Fruit fly (Drosophila melanogaster) whole organism, wandering third instar larva: Measurements from ENCODE around the gene CG43293.

Source experiments
- Abd-B ChIP-seq: fragments of >200 bp; optimal IDR thresholded peaks from 2 replicates; lab custom pipeline; 2017; ENCODE audit warnings: missing biosample characterization, missing genetic modification characterization
- CG32264 ChIP-seq: fragments of 200-800 bp; sonication (Bioruptor generic); optimal IDR thresholded peaks from 2 replicates; lab custom pipeline; 2016; ENCODE audit warnings: missing biosample characterization, missing genetic modification characterization
- CG9705 ChIP-seq: fragments of 200-800 bp; sonication (Bioruptor generic); optimal IDR thresholded peaks from 2 replicates; lab custom pipeline; 2018; ENCODE audit warnings: missing biosample characterization, mild to moderate bottlenecking, missing genetic modification characterization
- CrebA ChIP-seq: fragments of 200-800 bp; sonication (Bioruptor generic); optimal IDR thresholded peaks from 2 replicates; lab custom pipeline; 2016; ENCODE audit warnings: missing biosample characterization, mild to moderate bottlenecking, missing genetic modification characterization, borderline replicate concordance
- Dfd ChIP-seq: fragments of >200 bp; optimal IDR thresholded peaks from 2 replicates; lab custom pipeline; 2017; ENCODE audit warnings: missing biosample characterization, missing genetic modification characterization
- Dif ChIP-seq: fragments of 200-275, 200-300 bp; sonication (Bioruptor generic); optimal IDR thresholded peaks from 2 replicates; lab custom pipeline; 2018; ENCODE audit warnings: missing biosample characterization, missing genetic modification characterization; ENCODE audit not compliant: partially characterized antibody
- GATAd ChIP-seq: sonication (Bioruptor generic); optimal IDR thresholded peaks from 2 replicates; lab custom pipeline; 2016; ENCODE audit warnings: missing biosample characterization, missing genetic modification characterization
- HLH106 ChIP-seq: fragments of 200-800 bp; optimal IDR thresholded peaks from 3 replicates; lab custom pipeline; 2019; ENCODE audit warnings: missing biosample characterization, mild to moderate bottlenecking, missing genetic modification characterization, moderate library complexity
- Hnf4 ChIP-seq: fragments of 200-800 bp; sonication (Bioruptor generic); optimal IDR thresholded peaks from 2 replicates; lab custom pipeline; 2016; ENCODE audit warnings: missing biosample characterization, mild to moderate bottlenecking, missing genetic modification characterization
- Hr78 ChIP-seq: fragments of >200 bp; optimal IDR thresholded peaks from 2 replicates; lab custom pipeline; 2017; ENCODE audit warnings: missing biosample characterization, missing genetic modification characterization
- Hr83 ChIP-seq: fragments of 200-300 bp; sonication (Bioruptor generic); optimal IDR thresholded peaks from 2 replicates; lab custom pipeline; 2016; ENCODE audit warnings: missing biosample characterization, mild to moderate bottlenecking, missing genetic modification characterization, moderate library complexity; ENCODE audit not compliant: poor library complexity, severe bottlenecking
- Jra ChIP-seq: sonication (Bioruptor generic); optimal IDR thresholded peaks from 2 replicates; lab custom pipeline; 2016; ENCODE audit warnings: missing biosample characterization, missing genetic modification characterization
- Mio ChIP-seq: sonication (Bioruptor generic); optimal IDR thresholded peaks from 2 replicates; lab custom pipeline; 2016; ENCODE audit warnings: missing biosample characterization, missing genetic modification characterization
- Myc ChIP-seq: fragments of >200 bp; optimal IDR thresholded peaks from 2 replicates; lab custom pipeline; 2017
- N ChIP-seq: fragments of >200 bp; optimal IDR thresholded peaks from 2 replicates; lab custom pipeline; 2018; ENCODE audit warnings: missing biosample characterization, missing external identifiers, missing genetic modification characterization
- OdsH ChIP-seq: fragments of 200-800 bp; sonication (Bioruptor generic); optimal IDR thresholded peaks from 2 replicates; lab custom pipeline; 2016; ENCODE audit warnings: missing biosample characterization, mild to moderate bottlenecking, missing genetic modification characterization
- Rel ChIP-seq, 2 experiments: fragments of 200-800 bp; sonication (Bioruptor generic) in 1 of 2; optimal IDR thresholded peaks; 2 replicates in 1 of 2; 3 replicates in 1 of 2; lab custom pipeline; 2016 to 2019; ENCODE audit warnings: mild to moderate bottlenecking in 2 of 2, missing biosample characterization in 2 of 2, missing genetic modification characterization in 2 of 2, moderate library complexity in 1 of 2
- Sp1 ChIP-seq: fragments of 200-800 bp; sonication (Bioruptor generic); optimal IDR thresholded peaks from 3 replicates; lab custom pipeline; 2019; ENCODE audit warnings: missing biosample characterization, mild to moderate bottlenecking, missing genetic modification characterization, moderate library complexity
- Vsx2 ChIP-seq: fragments of 200-300, 225-300 bp; sonication (Bioruptor generic); optimal IDR thresholded peaks from 2 replicates; lab custom pipeline; 2018; ENCODE audit warnings: missing biosample characterization, missing genetic modification characterization; ENCODE audit not compliant: partially characterized antibody
- br ChIP-seq: fragments of 200-800 bp; sonication (Bioruptor generic); optimal IDR thresholded peaks from 2 replicates; lab custom pipeline; 2016; ENCODE audit warnings: missing biosample characterization, missing genetic modification characterization
- brk ChIP-seq: fragments of 200-800 bp; sonication (Bioruptor generic); optimal IDR thresholded peaks from 2 replicates; lab custom pipeline; 2016; ENCODE audit warnings: missing biosample characterization, mild to moderate bottlenecking, missing genetic modification characterization
- dl ChIP-seq, 2 experiments: fragments of 175-275, 200-275 bp in 1 of 2; fragments of 200-275 bp in 1 of 2; sonication (Bioruptor generic); optimal IDR thresholded peaks; lab custom pipeline; 2018; ENCODE audit warnings: mild to moderate bottlenecking in 2 of 2, missing biosample characterization in 2 of 2, missing genetic modification characterization in 2 of 2, moderate library complexity in 2 of 2; ENCODE audit not compliant: partially characterized antibody in 2 of 2, insufficient read depth in 1 of 2
- dmrt93B ChIP-seq: fragments of 200-800 bp; sonication (Bioruptor generic); optimal IDR thresholded peaks from 2 replicates; lab custom pipeline; 2018; ENCODE audit warnings: missing biosample characterization, mild to moderate bottlenecking, missing genetic modification characterization
- dsf ChIP-seq: sonication (Bioruptor generic); optimal IDR thresholded peaks from 2 replicates; lab custom pipeline; 2016; ENCODE audit warnings: missing biosample characterization, missing genetic modification characterization, borderline replicate concordance
- ey ChIP-seq: fragments of 200-800 bp; sonication (Bioruptor generic); optimal IDR thresholded peaks from 2 replicates; lab custom pipeline; 2016; ENCODE audit warnings: missing biosample characterization, missing genetic modification characterization
- foxo ChIP-seq, 2 experiments: fragments of 200-800 bp; sonication (Bioruptor generic); optimal IDR thresholded peaks; 2 replicates in 1 of 2; 3 replicates in 1 of 2; lab custom pipeline; 2016 to 2017; ENCODE audit warnings: missing biosample characterization in 2 of 2, missing genetic modification characterization in 2 of 2
- fru ChIP-seq: fragments of 200-800 bp; sonication (Bioruptor generic); optimal IDR thresholded peaks from 3 replicates; lab custom pipeline; 2016; ENCODE audit warnings: missing biosample characterization, mild to moderate bottlenecking, missing genetic modification characterization
- h ChIP-seq: fragments of 200-800 bp; sonication (Bioruptor generic); optimal IDR thresholded peaks from 3 replicates; lab custom pipeline; 2016; ENCODE audit warnings: missing biosample characterization, mild to moderate bottlenecking, missing genetic modification characterization
- jim ChIP-seq: fragments of 175-275, 200-325 bp; sonication (Bioruptor generic); optimal IDR thresholded peaks from 2 replicates; lab custom pipeline; 2016; ENCODE audit warnings: missing biosample characterization, mild to moderate bottlenecking, missing genetic modification characterization
- lola ChIP-seq: fragments of >200 bp; optimal IDR thresholded peaks from 2 replicates; lab custom pipeline; 2017; ENCODE audit warnings: missing biosample characterization, missing genetic modification characterization
- pan ChIP-seq: fragments of >200 bp; optimal IDR thresholded peaks from 2 replicates; lab custom pipeline; 2017
- psq ChIP-seq: fragments of 200-800 bp; sonication (Bioruptor generic); optimal IDR thresholded peaks from 3 replicates; lab custom pipeline; 2017; ENCODE audit warnings: missing biosample characterization, mild to moderate bottlenecking, missing genetic modification characterization, moderate library complexity
- rgr ChIP-seq: fragments of 200-800 bp; sonication (Bioruptor generic); optimal IDR thresholded peaks from 3 replicates; lab custom pipeline; 2016; ENCODE audit warnings: missing biosample characterization, mild to moderate bottlenecking, missing genetic modification characterization
- sage ChIP-seq: fragments of 200-800 bp; sonication (Bioruptor generic); optimal IDR thresholded peaks from 2 replicates; lab custom pipeline; 2016; ENCODE audit warnings: missing biosample characterization, mild to moderate bottlenecking, missing genetic modification characterization
- sv ChIP-seq: fragments of 200-800 bp; sonication (Bioruptor generic); optimal IDR thresholded peaks from 3 replicates; lab custom pipeline; 2016; ENCODE audit warnings: missing biosample characterization, missing genetic modification characterization
- tai ChIP-seq: sonication (Bioruptor generic); optimal IDR thresholded peaks from 2 replicates; lab custom pipeline; 2016; ENCODE audit warnings: missing biosample characterization, missing genetic modification characterization
- usp ChIP-seq: fragments of >200 bp; optimal IDR thresholded peaks from 2 replicates; lab custom pipeline; 2017; ENCODE audit warnings: missing biosample characterization, missing genetic modification characterization
- woc ChIP-seq: sonication (Bioruptor generic); optimal IDR thresholded peaks from 2 replicates; lab custom pipeline; 2016; ENCODE audit warnings: missing biosample characterization, mild to moderate bottlenecking, missing genetic modification characterization

Gene CG43293

DNA sequence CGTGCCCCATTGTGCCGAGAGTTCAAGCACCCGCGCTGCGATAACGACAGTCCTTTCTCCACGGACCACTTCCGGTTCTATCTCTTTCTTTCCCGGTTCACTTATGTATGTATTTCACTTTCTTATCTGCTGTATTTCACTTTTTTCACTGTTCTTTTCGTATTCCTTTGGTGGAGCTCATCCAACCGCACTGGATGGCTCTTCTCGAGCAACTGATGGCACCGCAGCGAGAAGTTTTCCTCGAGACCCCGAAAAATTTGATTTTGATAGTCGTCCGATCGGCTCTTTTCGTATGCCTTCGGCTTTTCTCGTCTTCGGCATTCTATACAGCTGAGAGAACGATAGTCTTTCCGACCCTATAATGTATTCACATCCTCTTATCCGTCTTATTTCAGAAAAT is 32.8 kb downstream of the CG43293 start, which contains the start of gene LanA:
Gene LanA (minus strand): TSS at position 217 of the 400 bp plus-strand sequence.
- TF ChIP-seq Hr83 (peak; percentile 16), Dif (GFP tag; lab: Kevin White, UChicago) (peak; percentile 52), Vsx2 (peak; percentile 22), CG9705 (GFP tag; lab: Kevin White, UChicago) (no peak), Sp1 (GFP tag; lab: Kevin White, UChicago) (peak; percentile 6), HLH106 (peak; percentile 8), sage (no peak), pan (lab: Kevin White, UChicago) (no peak), Rel (GFP tag; optimal IDR thresholded peaks at IDR 0.05; lab: Kevin White, UChicago) (no peak), Rel (tag; optimal IDR thresholded peaks at IDR 0.05; lab: Kevin White, UChicago) (peak; percentile 45), h (no peak), CG32264 (GFP tag; lab: Kevin White, UChicago) (no peak), psq (no peak), sv (GFP tag; lab: Kevin White, UChicago) (no peak)

DNA sequence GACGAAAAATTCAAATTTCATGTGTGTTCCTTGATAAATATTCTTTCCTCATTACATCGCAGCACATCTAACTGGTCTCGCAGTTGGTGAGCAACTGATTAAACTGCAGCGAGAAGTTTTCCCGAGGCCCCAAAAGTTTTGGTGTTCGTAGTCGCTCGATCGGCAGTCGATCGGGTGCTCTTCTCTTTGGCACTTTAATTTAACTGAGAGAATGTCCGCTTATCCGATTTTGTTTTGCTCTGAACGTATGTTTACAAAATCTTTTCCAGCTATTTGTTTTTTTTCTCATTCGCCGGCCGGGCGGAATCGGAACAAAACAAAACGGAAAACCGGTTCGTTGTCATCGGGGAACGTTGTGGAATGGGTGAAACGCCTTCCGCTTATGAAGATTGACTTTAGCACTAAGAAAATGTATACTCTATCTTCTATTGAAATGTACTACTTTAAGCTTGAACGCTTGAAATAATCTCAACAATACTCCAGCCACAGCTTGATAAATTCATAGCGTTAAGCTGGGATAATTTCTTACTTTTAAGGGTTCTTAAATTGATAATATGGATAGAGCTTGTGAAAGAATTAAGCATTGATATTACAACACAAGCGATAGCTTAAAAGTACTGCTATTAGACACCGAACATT is 33.6 kb downstream of the CG43293 start:
- TF ChIP-seq dl (GFP tag; optimal IDR thresholded peaks at IDR 0.05; lab: Kevin White, UChicago; ENCODE audit: insufficient read depth in 1 of 2, partially characterized antibody in 2 of 2): peak in 1 of 2 experiments; percentile 23
- TF ChIP-seq ey (GFP tag; lab: Kevin White, UChicago): no peak
- no peak for TF ChIP-seq pan (lab: Kevin White, UChicago)
- TF ChIP-seq brk: no peak
- TF ChIP-seq Hr78 (GFP tag; lab: Kevin White, UChicago): no peak
- peak; percentile 84 for TF ChIP-seq psq
- TF ChIP-seq foxo (GFP tag; optimal IDR thresholded peaks at IDR 0.05; lab: Kevin White, UChicago): peak in 1 of 2 experiments; percentile 52
- no peak for TF ChIP-seq HLH106
- no peak for TF ChIP-seq dsf (GFP tag; lab: Kevin White, UChicago)
- no peak for TF ChIP-seq N
- peak; percentile 75 for TF ChIP-seq sage
- TF ChIP-seq Rel (GFP tag; optimal IDR thresholded peaks at IDR 0.05; lab: Kevin White, UChicago): peak; percentile 57
- TF ChIP-seq Rel (tag; optimal IDR thresholded peaks at IDR 0.05; lab: Kevin White, UChicago): no peak
- no peak for TF ChIP-seq lola (GFP tag; lab: Kevin White, UChicago)
- TF ChIP-seq CrebA (GFP tag; lab: Kevin White, UChicago): peak; percentile 84
- TF ChIP-seq, all 38 proteins: peak for 6

DNA sequence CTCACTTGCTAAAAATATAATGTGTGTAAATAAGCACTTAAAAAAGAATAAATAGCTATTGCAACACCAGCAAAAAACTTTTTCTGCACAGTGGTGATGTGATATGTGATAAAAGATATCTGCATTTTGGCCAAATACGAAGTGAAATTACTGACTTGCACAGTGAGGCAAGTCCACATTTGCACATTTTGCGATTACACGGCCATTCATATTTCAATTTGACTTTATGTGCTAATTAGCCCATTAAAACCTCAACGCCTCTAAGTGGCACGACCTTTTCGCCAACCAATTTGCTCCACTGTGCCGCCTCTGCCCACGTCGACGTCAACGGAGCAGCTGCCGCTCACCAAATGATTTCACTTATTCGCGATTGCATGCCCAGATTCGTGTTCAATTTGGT is 35.2 kb downstream of the CG43293 start, which contains the start of gene CG33946:
Gene CG33946 (plus strand): TSS at position 392 of the 400 bp plus-strand sequence.
- TF ChIP-seq h (peak; percentile 61), sage (no peak), Abd-B (GFP tag; lab: Kevin White, UChicago) (no peak), N (no peak), CrebA (GFP tag; lab: Kevin White, UChicago) (no peak), brk (no peak), rgr (GFP tag; lab: Kevin White, UChicago) (peak; percentile 63), foxo (GFP tag; optimal IDR thresholded peaks at IDR 0.05; lab: Kevin White, UChicago) (peak in 1 of 2 experiments; percentile 54), dl (GFP tag; optimal IDR thresholded peaks at IDR 0.05; lab: Kevin White, UChicago; ENCODE audit: insufficient read depth in 1 of 2, partially characterized antibody in 2 of 2) (no peak), CG9705 (GFP tag; lab: Kevin White, UChicago) (no peak), Mio (GFP tag; lab: Kevin White, UChicago) (no peak), fru (GFP tag; lab: Kevin White, UChicago) (peak; percentile 36), pan (lab: Kevin White, UChicago) (no peak), sv (GFP tag; lab: Kevin White, UChicago) (no peak), Dfd (GFP tag; lab: Kevin White, UChicago) (no peak), dmrt93B (GFP tag; lab: Kevin White, UChicago) (peak; percentile 35), Hr83 (no peak), Hnf4 (GFP tag; lab: Kevin White, UChicago) (no peak), psq (peak; percentile 47), Jra (GFP tag; lab: Kevin White, UChicago) (no peak), OdsH (peak; percentile 17), Rel (GFP tag; optimal IDR thresholded peaks at IDR 0.05; lab: Kevin White, UChicago) (no peak), Rel (tag; optimal IDR thresholded peaks at IDR 0.05; lab: Kevin White, UChicago) (no peak), tai (no peak), dsf (GFP tag; lab: Kevin White, UChicago) (no peak), Dif (GFP tag; lab: Kevin White, UChicago) (no peak), br (peak; percentile 23), Sp1 (GFP tag; lab: Kevin White, UChicago) (peak; percentile 2), Myc (no peak), jim (GFP tag; lab: Kevin White, UChicago) (no peak), Vsx2 (no peak), CG32264 (GFP tag; lab: Kevin White, UChicago) (no peak), Hr78 (GFP tag; lab: Kevin White, UChicago) (no peak), ey (GFP tag; lab: Kevin White, UChicago) (peak; percentile 63), GATAd (GFP tag; lab: Kevin White, UChicago) (no peak), woc (GFP tag; lab: Kevin White, UChicago) (no peak), lola (GFP tag; lab: Kevin White, UChicago) (no peak), usp (GFP tag; lab: Kevin White, UChicago) (no peak), HLH106 (peak; percentile 30)
